Worm (Caenorhabditis elegans) whole organism, L3 larva: ENCODE data around the gene F38E1.6.

ENCODE experiments used
- ZK546.5 ChIP-seq: sonication (generic microtip); optimal IDR thresholded peaks from 2 replicates; lab custom pipeline; 2017; ENCODE audit warnings: missing biosample characterization, missing genetic modification characterization
- ceh-82 ChIP-seq: fragments of 150-350 bp; optimal IDR thresholded peaks from 2 replicates; lab custom pipeline; 2014; ENCODE audit warnings: missing biosample characterization, missing genetic modification characterization
- ceh-9 ChIP-seq: sonication (generic microtip); optimal IDR thresholded peaks from 2 replicates; lab custom pipeline; 2018; ENCODE audit warnings: missing biosample characterization, missing genetic modification characterization
- elt-1 ChIP-seq: fragments of 150-350 bp; optimal IDR thresholded peaks from 2 replicates; lab custom pipeline; 2014; ENCODE audit warnings: missing biosample characterization, missing genetic modification characterization
- elt-2 ChIP-seq: sonication (generic microtip); optimal IDR thresholded peaks from 2 replicates; lab custom pipeline; 2016; ENCODE audit warnings: missing genetic modification reagents, mild to moderate bottlenecking, missing genetic modification characterization, missing compliant biosample characterization
- fos-1 ChIP-seq: fragments of 150-350 bp; optimal IDR thresholded peaks from 2 replicates; lab custom pipeline; 2014; ENCODE audit warnings: missing biosample characterization, missing genetic modification characterization
- mdl-1 ChIP-seq: fragments of 150-350 bp; optimal IDR thresholded peaks from 2 replicates; lab custom pipeline; 2014; ENCODE audit warnings: missing biosample characterization, missing genetic modification characterization
- nhr-12 ChIP-seq: fragments of 150-350 bp; optimal IDR thresholded peaks from 2 replicates; lab custom pipeline; 2014; ENCODE audit warnings: missing biosample characterization, missing genetic modification characterization
- nhr-25 ChIP-seq: sonication (generic microtip); optimal IDR thresholded peaks from 2 replicates; lab custom pipeline; 2017; ENCODE audit warnings: missing biosample characterization, missing genetic modification characterization
- nhr-77 ChIP-seq: fragments of 150-350 bp; optimal IDR thresholded peaks from 2 replicates; lab custom pipeline; 2014; ENCODE audit warnings: missing biosample characterization, missing genetic modification characterization
- tbx-2 ChIP-seq: sonication (generic microtip); optimal IDR thresholded peaks from 2 replicates; lab custom pipeline; 2016; ENCODE audit warnings: mild to moderate bottlenecking, missing genetic modification characterization, missing compliant biosample characterization
- zag-1 ChIP-seq: fragments of 150-350 bp; optimal IDR thresholded peaks from 2 replicates; lab custom pipeline; 2014; ENCODE audit warnings: missing biosample characterization, missing genetic modification characterization

ce11 chrV:8334360-8334759, 25.5 kb upstream of the F38E1.6 start, which contains the start of gene tmd-2:
- TF ChIP-seq elt-1 (tag; lab: Kevin White, UChicago) (no peak), nhr-12 (tag; lab: Kevin White, UChicago) (no peak), ZK546.5 (no peak), tbx-2 (tag; lab: Kevin White, UChicago) (no peak), fos-1 (tag; lab: Kevin White, UChicago) (no peak), zag-1 (tag; lab: Kevin White, UChicago) (no peak), mdl-1 (no peak), nhr-77 (tag; lab: Kevin White, UChicago) (no peak), elt-2 (no peak), nhr-25 (tag; lab: Kevin White, UChicago) (no peak), ceh-9 (tag; lab: Kevin White, UChicago) (no peak), ceh-82 (no peak)
